Fruit fly (Drosophila melanogaster) whole organism, embryonic: ENCODE data around the gene CG15740.
A peak's percentile ranks its signal among the peaks of the same experiment; 100 is the strongest.

Source experiments
- Aef1 ChIP-seq: fragments of 200-800 bp; sonication (Bioruptor generic); IDR thresholded peaks from 3 replicates; pipeline ENCODE4 v1.3.6; 2022; ENCODE audit warnings: missing biosample characterization, missing genetic modification characterization
- BEAF-32 ChIP-seq: fragments of 200-800 bp; sonication (Bioruptor generic); optimal IDR thresholded peaks from 3 replicates; lab custom pipeline; 2017; ENCODE audit warnings: missing biosample characterization, missing genetic modification characterization, mild to moderate bottlenecking, moderate library complexity, missing genetic modification reagents
- Blimp-1 ChIP-seq: fragments of 200-800 bp; sonication (Bioruptor generic); optimal IDR thresholded peaks from 3 replicates; lab custom pipeline; 2018; ENCODE audit warnings: missing biosample characterization, missing genetic modification characterization, mild to moderate bottlenecking, moderate library complexity, missing genetic modification reagents
- CG12155 ChIP-seq: fragments of 200-800 bp; sonication (Bioruptor generic); optimal IDR thresholded peaks from 3 replicates; lab custom pipeline; 2016; ENCODE audit warnings: missing biosample characterization, missing genetic modification characterization
- CG13123 ChIP-seq: fragments of 200-800 bp; sonication (Bioruptor generic); optimal IDR thresholded peaks from 2 replicates; lab custom pipeline; 2016; ENCODE audit warnings: missing biosample characterization, missing genetic modification characterization
- CG1792 ChIP-seq: fragments of 200-800 bp; sonication (Bioruptor generic); optimal IDR thresholded peaks from 2 replicates; lab custom pipeline; 2016; ENCODE audit warnings: missing biosample characterization, missing genetic modification characterization
- CG18619 ChIP-seq: fragments of 200-800 bp; sonication (Bioruptor generic); optimal IDR thresholded peaks from 3 replicates; lab custom pipeline; 2017; ENCODE audit warnings: missing biosample characterization, mild to moderate bottlenecking, missing genetic modification characterization
- CG32767 ChIP-seq: fragments of 200-800 bp; sonication (Bioruptor generic); IDR thresholded peaks from 2 replicates; pipeline ENCODE4 v1.3.6; 2022; ENCODE audit warnings: missing biosample characterization, missing genetic modification characterization
- CG3407 ChIP-seq: fragments of 200-800 bp; sonication (Bioruptor generic); optimal IDR thresholded peaks from 2 replicates; lab custom pipeline; 2018; ENCODE audit warnings: missing biosample characterization, mild to moderate bottlenecking, missing genetic modification characterization
- CG3726 ChIP-seq: fragments of 200-800 bp; sonication (Bioruptor generic); IDR thresholded peaks from 3 replicates; pipeline ENCODE4, ENCODE4 v1.3.6; 2022; ENCODE audit warnings: missing biosample characterization, missing genetic modification characterization
- CG6654 ChIP-seq: fragments of 200-800 bp; sonication (Bioruptor generic); optimal IDR thresholded peaks from 2 replicates; lab custom pipeline; 2017; ENCODE audit warnings: missing biosample characterization, mild to moderate bottlenecking, missing genetic modification characterization
- CG7271 ChIP-seq: fragments of 200-800 bp; sonication (Bioruptor generic); optimal IDR thresholded peaks from 2 replicates; lab custom pipeline; 2018; ENCODE audit warnings: missing biosample characterization, mild to moderate bottlenecking, missing genetic modification characterization, moderate library complexity
- CG7556 ChIP-seq: fragments of 200-800 bp; sonication (Bioruptor generic); optimal IDR thresholded peaks from 2 replicates; lab custom pipeline; 2017; ENCODE audit warnings: missing biosample characterization, mild to moderate bottlenecking, missing genetic modification characterization
- CG7839 ChIP-seq: fragments of 200-800 bp; sonication (Bioruptor generic); optimal IDR thresholded peaks from 3 replicates; lab custom pipeline; 2018; ENCODE audit warnings: missing biosample characterization, mild to moderate bottlenecking, missing genetic modification characterization, moderate library complexity
- CHES-1-like ChIP-seq: fragments of 200-800 bp; sonication (Bioruptor generic); optimal IDR thresholded peaks from 2 replicates; lab custom pipeline; 2016; ENCODE audit warnings: missing biosample characterization, missing genetic modification characterization
- Drgx ChIP-seq: fragments of 200-800 bp; sonication (Bioruptor generic); IDR thresholded peaks from 2 replicates; pipeline ENCODE4 v1.3.6; 2022; ENCODE audit warnings: missing biosample characterization, missing genetic modification characterization
- ERR ChIP-seq: fragments of 200-800 bp; sonication (Bioruptor generic); optimal IDR thresholded peaks from 2 replicates; lab custom pipeline; 2016; ENCODE audit warnings: missing biosample characterization, missing genetic modification characterization
- Ets65A ChIP-seq: fragments of 200-800 bp; sonication (Bioruptor generic); peaks from one replicate; lab custom pipeline; 2016; ENCODE audit warnings: missing biosample characterization, missing genetic modification characterization
- Fer1 ChIP-seq: fragments of 200-800 bp; sonication (Bioruptor generic); optimal IDR thresholded peaks from 2 replicates; lab custom pipeline; 2017; ENCODE audit warnings: missing biosample characterization, mild to moderate bottlenecking, missing genetic modification characterization
- Hmx ChIP-seq: fragments of 200-800 bp; sonication (Bioruptor generic); optimal IDR thresholded peaks from 2 replicates; lab custom pipeline; 2016; ENCODE audit warnings: missing biosample characterization, missing genetic modification characterization
- Hr3 ChIP-seq: fragments of 200-800 bp; sonication (Bioruptor generic); optimal IDR thresholded peaks from 3 replicates; lab custom pipeline; 2016; ENCODE audit warnings: missing biosample characterization, missing genetic modification characterization
- Hr51 ChIP-seq, 2 experiments: fragments of 200-800 bp; sonication (Bioruptor generic); optimal IDR thresholded peaks; 2 replicates in 1 of 2; 3 replicates in 1 of 2; lab custom pipeline; 2016 to 2018; ENCODE audit warnings: missing biosample characterization in 2 of 2, missing genetic modification characterization in 2 of 2, mild to moderate bottlenecking in 1 of 2, moderate library complexity in 1 of 2
- Med ChIP-seq: fragments of 200-800 bp; sonication (Bioruptor generic); peaks from one replicate; lab custom pipeline; 2016; ENCODE audit warnings: missing biosample characterization, missing genetic modification characterization, mild to moderate bottlenecking, inconsistent platforms, moderate library complexity
- Meics ChIP-seq: fragments of 200-800 bp; sonication (Bioruptor generic); optimal IDR thresholded peaks from 2 replicates; lab custom pipeline; 2017; ENCODE audit warnings: missing biosample characterization, mild to moderate bottlenecking, missing genetic modification characterization
- Mrtf ChIP-seq: fragments of 200-800 bp; sonication (Bioruptor generic); IDR thresholded peaks from 3 replicates; pipeline ENCODE4 v1.3.6; 2022; ENCODE audit warnings: missing biosample characterization, missing genetic modification characterization
- Oli ChIP-seq: fragments of 200-800 bp; sonication (Bioruptor generic); optimal IDR thresholded peaks from 2 replicates; lab custom pipeline; 2018; ENCODE audit warnings: missing biosample characterization, mild to moderate bottlenecking, missing genetic modification characterization, moderate library complexity
- Rfx ChIP-seq: fragments of 200-800 bp; sonication (Bioruptor generic); IDR thresholded peaks from 2 replicates; pipeline ENCODE4 v1.3.6; 2022; ENCODE audit warnings: missing biosample characterization, missing genetic modification characterization
- Six4 ChIP-seq: fragments of 200-800 bp; sonication (Bioruptor generic); optimal IDR thresholded peaks from 2 replicates; lab custom pipeline; 2016; ENCODE audit warnings: missing biosample characterization, missing genetic modification characterization
- Stat92E ChIP-seq, 3 experiments: fragments of >200 bp in 2 of 3; fragments of 200-800 bp in 1 of 3; sonication (Bioruptor generic) in 1 of 3; optimal IDR thresholded peaks; 2 replicates each; lab custom pipeline; 2017 to 2019; ENCODE audit warnings: missing biosample characterization in 3 of 3, missing genetic modification characterization in 3 of 3, mild to moderate bottlenecking in 1 of 3, moderate library complexity in 1 of 3
- Vsx1 ChIP-seq: fragments of 200-800 bp; sonication (Bioruptor generic); optimal IDR thresholded peaks from 2 replicates; lab custom pipeline; 2017; ENCODE audit warnings: missing biosample characterization, mild to moderate bottlenecking, missing genetic modification characterization, missing genetic modification reagents
- bcd ChIP-seq: fragments of 200-800 bp; sonication (Bioruptor generic); optimal IDR thresholded peaks from 2 replicates; lab custom pipeline; 2017; ENCODE audit warnings: missing biosample characterization, mild to moderate bottlenecking, missing genetic modification characterization
- chif ChIP-seq, 2 experiments: fragments of 200-800 bp; sonication (Bioruptor generic); optimal IDR thresholded peaks; 3 replicates each; lab custom pipeline; 2016; ENCODE audit warnings: missing biosample characterization in 2 of 2, missing genetic modification characterization in 2 of 2
- dysf ChIP-seq: fragments of 200-800 bp; sonication (Bioruptor generic); IDR thresholded peaks from 3 replicates; pipeline ENCODE4 v1.3.6; 2022; ENCODE audit warnings: missing biosample characterization, missing genetic modification characterization
- ewg ChIP-seq: fragments of 200-800 bp; sonication (Bioruptor generic); optimal IDR thresholded peaks from 3 replicates; lab custom pipeline; 2017; ENCODE audit warnings: mild to moderate bottlenecking, missing biosample characterization, missing genetic modification reagents, missing genetic modification characterization
- exex ChIP-seq: fragments of 200-800 bp; sonication (Bioruptor generic); optimal IDR thresholded peaks from 4 replicates; lab custom pipeline; 2018; ENCODE audit warnings: missing biosample characterization, mild to moderate bottlenecking, missing genetic modification characterization, moderate library complexity
- ftz-f1 ChIP-seq: fragments of 200-800 bp; sonication (Bioruptor generic); optimal IDR thresholded peaks from 2 replicates; lab custom pipeline; 2016; ENCODE audit warnings: missing biosample characterization, missing genetic modification characterization
- gem ChIP-seq: fragments of 200-800 bp; sonication (Bioruptor generic); optimal IDR thresholded peaks from 2 replicates; lab custom pipeline; 2019; ENCODE audit warnings: missing biosample characterization, mild to moderate bottlenecking, missing genetic modification characterization, moderate library complexity
- grau ChIP-seq: fragments of 200-800 bp; optimal IDR thresholded peaks from 3 replicates; lab custom pipeline; 2019; ENCODE audit warnings: missing biosample characterization, mild to moderate bottlenecking, missing genetic modification characterization, moderate library complexity
- lbe ChIP-seq: fragments of 200-800 bp; sonication (Bioruptor generic); optimal IDR thresholded peaks from 2 replicates; lab custom pipeline; 2016; ENCODE audit warnings: missing biosample characterization, mild to moderate bottlenecking, missing genetic modification characterization
- mirr ChIP-seq: fragments of 200-800 bp; sonication (Bioruptor generic); optimal IDR thresholded peaks from 3 replicates; lab custom pipeline; 2018; ENCODE audit warnings: missing biosample characterization, mild to moderate bottlenecking, missing genetic modification characterization
- pita ChIP-seq: fragments of 200-800 bp; sonication (Bioruptor generic); optimal IDR thresholded peaks from 2 replicates; lab custom pipeline; 2017; ENCODE audit warnings: missing biosample characterization, mild to moderate bottlenecking, missing genetic modification characterization
- prd ChIP-seq, 3 experiments: fragments of >200 bp in 2 of 3; fragments of 200-800 bp in 1 of 3; sonication (Bioruptor generic) in 1 of 3; optimal IDR thresholded peaks in 2 of 3; IDR thresholded peaks in 1 of 3; 2 replicates in 2 of 3; 3 replicates in 1 of 3; pipeline versions ENCODE4 v1.3.6 to Lab custom; 2017 to 2022; ENCODE audit warnings: missing biosample characterization in 1 of 3, missing genetic modification characterization in 1 of 3
- sim ChIP-seq: fragments of 200-800 bp; sonication (Bioruptor generic); IDR thresholded peaks from 2 replicates; pipeline ENCODE4 v1.3.6; 2022; ENCODE audit warnings: missing biosample characterization, missing genetic modification characterization
- stwl ChIP-seq: fragments of 200-800 bp; sonication (Bioruptor generic); optimal IDR thresholded peaks from 3 replicates; lab custom pipeline; 2018; ENCODE audit warnings: missing biosample characterization, mild to moderate bottlenecking, missing genetic modification characterization, moderate library complexity
- sug ChIP-seq: fragments of 200-800 bp; optimal IDR thresholded peaks from 2 replicates; lab custom pipeline; 2019; ENCODE audit warnings: missing biosample characterization, mild to moderate bottlenecking, missing genetic modification characterization, moderate library complexity
- vvl ChIP-seq: fragments of 200-800 bp; sonication (Bioruptor generic); IDR thresholded peaks from 2 replicates; pipeline ENCODE4 v1.3.6; 2022; ENCODE audit warnings: missing biosample characterization, missing genetic modification characterization

Gene CG15740

dm6 chrX:11820284-11821075 lies 25.4 kb downstream of the CG15740 start (continued):
- no peak for TF ChIP-seq Mrtf
- TF ChIP-seq vvl (GFP tag; lab: Robert Waterston, UW): peak; percentile 40; the same call in 1 of the 2 replicates
- TF ChIP-seq Med (GFP tag; lab: Kevin White, UChicago): peak; percentile 73
- peak in 1 of 2 experiments; percentile 46 for TF ChIP-seq Hr51 (GFP tag; optimal IDR thresholded peaks at IDR 0.05; lab: Kevin White, UChicago)
- TF ChIP-seq Oli (tag; lab: Kevin White, UChicago): peak; percentile 14
- peak; percentile 27 for TF ChIP-seq Hr3
- TF ChIP-seq Blimp-1 (GFP tag; lab: Kevin White, UChicago): no peak
- TF ChIP-seq Meics (GFP tag; lab: Kevin White, UChicago): peak; percentile 20
- TF ChIP-seq CG1792 (GFP tag; lab: Kevin White, UChicago): no peak
- TF ChIP-seq ERR (GFP tag; lab: Kevin White, UChicago): no peak
- no peak for TF ChIP-seq CG7271
- TF ChIP-seq CHES-1-like: no peak
- TF ChIP-seq Aef1 (GFP tag; lab: Robert Waterston, UW): 0 out of 3 replicates have a peak, but pooled peaks have one; percentile 14
- peak; percentile 20 for TF ChIP-seq CG7839 (tag; lab: Kevin White, UChicago)
- 0 out of 2 replicates have a peak, but pooled peaks have one; percentile 24 for TF ChIP-seq Rfx (GFP tag; lab: Robert Waterston, UW)
- TF ChIP-seq CG3726 (GFP tag; lab: Robert Waterston, UW): no peak
- TF ChIP-seq Vsx1: no peak
- TF ChIP-seq CG7556: peak; percentile 15
- TF ChIP-seq Stat92E (GFP tag; optimal IDR thresholded peaks at IDR 0.05; lab: Kevin White, UChicago): no peak
- no peak for TF ChIP-seq CG18619 (GFP tag; lab: Kevin White, UChicago)
- peak; percentile 46 for TF ChIP-seq gem
- TF ChIP-seq ewg (GFP tag; lab: Kevin White, UChicago): no peak
- TF ChIP-seq pita (GFP tag; lab: Kevin White, UChicago): no peak
- no peak for TF ChIP-seq CG3407 (GFP tag; lab: Kevin White, UChicago)
- TF ChIP-seq Fer1 (GFP tag; lab: Kevin White, UChicago): peak; percentile 5
- no peak for TF ChIP-seq prd (optimal IDR thresholded peaks at IDR 0.05; lab: Kevin White, UChicago)
- 0 out of 3 replicates have a peak, but pooled peaks have one; percentile 11 for TF ChIP-seq prd (GFP tag; IDR thresholded peaks at IDR 0.05; lab: Robert Waterston, UW)
- TF ChIP-seq dysf (GFP tag; lab: Robert Waterston, UW): peak; percentile 44; the same call in 1 of the 3 replicates
- no peak for TF ChIP-seq sim (GFP tag; lab: Robert Waterston, UW)
- no peak for TF ChIP-seq ftz-f1 (GFP tag; lab: Kevin White, UChicago)

- TF ChIP-seq grau (peak; percentile 58), Drgx (GFP tag; lab: Robert Waterston, UW) (0 out of 2 replicates have a peak, but pooled peaks have one; percentile 17), Med (GFP tag; lab: Kevin White, UChicago) (peak; percentile 52), BEAF-32 (no peak), exex (tag; lab: Kevin White, UChicago) (peak; percentile 9), Hmx (GFP tag; lab: Kevin White, UChicago) (no peak), sug (peak; percentile 22), chif (GFP tag; optimal IDR thresholded peaks at IDR 0.05; lab: Kevin White, UChicago) (no peak), CG12155 (no peak), bcd (GFP tag; lab: Kevin White, UChicago) (no peak), CG32767 (GFP tag; lab: Robert Waterston, UW) (no peak), CG6654 (GFP tag; lab: Kevin White, UChicago) (no peak), gem (peak; percentile 22), mirr (GFP tag; lab: Kevin White, UChicago) (peak; percentile 62), lbe (no peak), CG13123 (no peak), stwl (tag; lab: Kevin White, UChicago) (no peak), Six4 (GFP tag; lab: Kevin White, UChicago) (no peak), Ets65A (GFP tag; lab: Kevin White, UChicago) (no peak)
Observed at dm6 chrX:11819241-11819862, 26.5 kb downstream of the CG15740 start.
